Fruit fly (Drosophila melanogaster) whole organism, wandering third instar larva: ENCODE results near the gene CG12016.

Experiments used
- Abd-B ChIP-seq: fragments of >200 bp; optimal IDR thresholded peaks from 2 replicates; lab custom pipeline; 2017; ENCODE audit warnings: missing biosample characterization, missing genetic modification characterization
- CG32264 ChIP-seq: fragments of 200-800 bp; sonication (Bioruptor generic); optimal IDR thresholded peaks from 2 replicates; lab custom pipeline; 2016; ENCODE audit warnings: missing biosample characterization, missing genetic modification characterization
- Dfd ChIP-seq: fragments of >200 bp; optimal IDR thresholded peaks from 2 replicates; lab custom pipeline; 2017; ENCODE audit warnings: missing biosample characterization, missing genetic modification characterization
- Dif ChIP-seq: fragments of 200-275, 200-300 bp; sonication (Bioruptor generic); optimal IDR thresholded peaks from 2 replicates; lab custom pipeline; 2018; ENCODE audit warnings: missing biosample characterization, missing genetic modification characterization; ENCODE audit not compliant: partially characterized antibody
- Hnf4 ChIP-seq: fragments of 200-800 bp; sonication (Bioruptor generic); optimal IDR thresholded peaks from 2 replicates; lab custom pipeline; 2016; ENCODE audit warnings: missing biosample characterization, mild to moderate bottlenecking, missing genetic modification characterization
- Hr78 ChIP-seq: fragments of >200 bp; optimal IDR thresholded peaks from 2 replicates; lab custom pipeline; 2017; ENCODE audit warnings: missing biosample characterization, missing genetic modification characterization
- Hr83 ChIP-seq: fragments of 200-300 bp; sonication (Bioruptor generic); optimal IDR thresholded peaks from 2 replicates; lab custom pipeline; 2016; ENCODE audit warnings: missing biosample characterization, mild to moderate bottlenecking, missing genetic modification characterization, moderate library complexity; ENCODE audit not compliant: poor library complexity, severe bottlenecking
- Jra ChIP-seq: sonication (Bioruptor generic); optimal IDR thresholded peaks from 2 replicates; lab custom pipeline; 2016; ENCODE audit warnings: missing biosample characterization, missing genetic modification characterization
- Mio ChIP-seq: sonication (Bioruptor generic); optimal IDR thresholded peaks from 2 replicates; lab custom pipeline; 2016; ENCODE audit warnings: missing biosample characterization, missing genetic modification characterization
- Myc ChIP-seq: fragments of >200 bp; optimal IDR thresholded peaks from 2 replicates; lab custom pipeline; 2017
- N ChIP-seq: fragments of >200 bp; optimal IDR thresholded peaks from 2 replicates; lab custom pipeline; 2018; ENCODE audit warnings: missing biosample characterization, missing external identifiers, missing genetic modification characterization
- OdsH ChIP-seq: fragments of 200-800 bp; sonication (Bioruptor generic); optimal IDR thresholded peaks from 2 replicates; lab custom pipeline; 2016; ENCODE audit warnings: missing biosample characterization, mild to moderate bottlenecking, missing genetic modification characterization
- Rel ChIP-seq, 2 experiments: fragments of 200-800 bp; sonication (Bioruptor generic) in 1 of 2; optimal IDR thresholded peaks; 2 replicates in 1 of 2; 3 replicates in 1 of 2; lab custom pipeline; 2016 to 2019; ENCODE audit warnings: mild to moderate bottlenecking in 2 of 2, missing biosample characterization in 2 of 2, missing genetic modification characterization in 2 of 2, moderate library complexity in 1 of 2
- Sp1 ChIP-seq: fragments of 200-800 bp; sonication (Bioruptor generic); optimal IDR thresholded peaks from 3 replicates; lab custom pipeline; 2019; ENCODE audit warnings: missing biosample characterization, mild to moderate bottlenecking, missing genetic modification characterization, moderate library complexity
- br ChIP-seq: fragments of 200-800 bp; sonication (Bioruptor generic); optimal IDR thresholded peaks from 2 replicates; lab custom pipeline; 2016; ENCODE audit warnings: missing biosample characterization, missing genetic modification characterization
- brk ChIP-seq: fragments of 200-800 bp; sonication (Bioruptor generic); optimal IDR thresholded peaks from 2 replicates; lab custom pipeline; 2016; ENCODE audit warnings: missing biosample characterization, mild to moderate bottlenecking, missing genetic modification characterization
- dl ChIP-seq, 2 experiments: fragments of 175-275, 200-275 bp in 1 of 2; fragments of 200-275 bp in 1 of 2; sonication (Bioruptor generic); optimal IDR thresholded peaks; lab custom pipeline; 2018; ENCODE audit warnings: mild to moderate bottlenecking in 2 of 2, missing biosample characterization in 2 of 2, missing genetic modification characterization in 2 of 2, moderate library complexity in 2 of 2; ENCODE audit not compliant: partially characterized antibody in 2 of 2, insufficient read depth in 1 of 2
- dmrt93B ChIP-seq: fragments of 200-800 bp; sonication (Bioruptor generic); optimal IDR thresholded peaks from 2 replicates; lab custom pipeline; 2018; ENCODE audit warnings: missing biosample characterization, mild to moderate bottlenecking, missing genetic modification characterization
- ey ChIP-seq: fragments of 200-800 bp; sonication (Bioruptor generic); optimal IDR thresholded peaks from 2 replicates; lab custom pipeline; 2016; ENCODE audit warnings: missing biosample characterization, missing genetic modification characterization
- foxo ChIP-seq, 2 experiments: fragments of 200-800 bp; sonication (Bioruptor generic); optimal IDR thresholded peaks; 2 replicates in 1 of 2; 3 replicates in 1 of 2; lab custom pipeline; 2016 to 2017; ENCODE audit warnings: missing biosample characterization in 2 of 2, missing genetic modification characterization in 2 of 2
- fru ChIP-seq: fragments of 200-800 bp; sonication (Bioruptor generic); optimal IDR thresholded peaks from 3 replicates; lab custom pipeline; 2016; ENCODE audit warnings: missing biosample characterization, mild to moderate bottlenecking, missing genetic modification characterization
- h ChIP-seq: fragments of 200-800 bp; sonication (Bioruptor generic); optimal IDR thresholded peaks from 3 replicates; lab custom pipeline; 2016; ENCODE audit warnings: missing biosample characterization, mild to moderate bottlenecking, missing genetic modification characterization
- jim ChIP-seq: fragments of 175-275, 200-325 bp; sonication (Bioruptor generic); optimal IDR thresholded peaks from 2 replicates; lab custom pipeline; 2016; ENCODE audit warnings: missing biosample characterization, mild to moderate bottlenecking, missing genetic modification characterization
- lola ChIP-seq: fragments of >200 bp; optimal IDR thresholded peaks from 2 replicates; lab custom pipeline; 2017; ENCODE audit warnings: missing biosample characterization, missing genetic modification characterization
- pan ChIP-seq: fragments of >200 bp; optimal IDR thresholded peaks from 2 replicates; lab custom pipeline; 2017
- rgr ChIP-seq: fragments of 200-800 bp; sonication (Bioruptor generic); optimal IDR thresholded peaks from 3 replicates; lab custom pipeline; 2016; ENCODE audit warnings: missing biosample characterization, mild to moderate bottlenecking, missing genetic modification characterization
- sv ChIP-seq: fragments of 200-800 bp; sonication (Bioruptor generic); optimal IDR thresholded peaks from 3 replicates; lab custom pipeline; 2016; ENCODE audit warnings: missing biosample characterization, missing genetic modification characterization
- usp ChIP-seq: fragments of >200 bp; optimal IDR thresholded peaks from 2 replicates; lab custom pipeline; 2017; ENCODE audit warnings: missing biosample characterization, missing genetic modification characterization

Gene CG12016

dm6 chr3L:3344528-3344927 lies 25.2 kb downstream of the CG12016 start:
- no peak for TF ChIP-seq jim (GFP tag; lab: Kevin White, UChicago)
- no peak for TF ChIP-seq OdsH (GFP tag; lab: Kevin White, UChicago)
- no peak for TF ChIP-seq Abd-B
- TF ChIP-seq Dfd (GFP tag; lab: Kevin White, UChicago): no peak
- peak; percentile 15 for TF ChIP-seq brk (GFP tag; lab: Kevin White, UChicago)
- peak; percentile 5 for TF ChIP-seq fru (GFP tag; lab: Kevin White, UChicago)
- TF ChIP-seq CG32264 (GFP tag; lab: Kevin White, UChicago): no peak
- peak in 1 of 2 experiments; percentile 1 for TF ChIP-seq foxo (GFP tag; optimal IDR thresholded peaks at IDR 0.05; lab: Kevin White, UChicago)
- TF ChIP-seq, all 38 proteins: peak for 3

dm6 chr3L:3346294-3346693 lies 26.9 kb downstream of the CG12016 start:
- TF ChIP-seq Hnf4 (GFP tag; lab: Kevin White, UChicago) (no peak), fru (GFP tag; lab: Kevin White, UChicago) (no peak), Rel (GFP tag; optimal IDR thresholded peaks at IDR 0.05; lab: Kevin White, UChicago) (no peak), Rel (tag; optimal IDR thresholded peaks at IDR 0.05; lab: Kevin White, UChicago) (no peak), Hr83 (GFP tag; lab: Kevin White, UChicago) (no peak)

dm6 chr3L:3348956-3349824 lies 29.8 kb downstream of the CG12016 start:
- peak; percentile 20 for TF ChIP-seq Sp1 (GFP tag; lab: Kevin White, UChicago)
- no peak for TF ChIP-seq Hr83 (GFP tag; lab: Kevin White, UChicago)
- no peak for TF ChIP-seq Abd-B
- no peak for TF ChIP-seq usp (GFP tag; lab: Kevin White, UChicago)
- TF ChIP-seq h (GFP tag; lab: Kevin White, UChicago): no peak
- no peak for TF ChIP-seq Hnf4 (GFP tag; lab: Kevin White, UChicago)
- no peak for TF ChIP-seq Hr78 (GFP tag; lab: Kevin White, UChicago)

dm6 chr3L:3349825-3350123 lies 30.4 kb downstream of the CG12016 start:
- TF ChIP-seq Hr83 (GFP tag; lab: Kevin White, UChicago): no peak
- no peak for TF ChIP-seq Myc (lab: Kevin White, UChicago)
- no peak for TF ChIP-seq Rel (GFP tag; optimal IDR thresholded peaks at IDR 0.05; lab: Kevin White, UChicago)
- peak; percentile 85 for TF ChIP-seq Rel (tag; optimal IDR thresholded peaks at IDR 0.05; lab: Kevin White, UChicago)
- TF ChIP-seq fru (GFP tag; lab: Kevin White, UChicago): no peak
- no peak for TF ChIP-seq foxo (GFP tag; optimal IDR thresholded peaks at IDR 0.05; lab: Kevin White, UChicago)
- TF ChIP-seq usp (GFP tag; lab: Kevin White, UChicago): no peak
- no peak for TF ChIP-seq Hnf4 (GFP tag; lab: Kevin White, UChicago)
- TF ChIP-seq Sp1 (GFP tag; lab: Kevin White, UChicago): no peak

- TF ChIP-seq rgr (GFP tag; lab: Kevin White, UChicago): peak; percentile 53
- TF ChIP-seq Rel (GFP tag; optimal IDR thresholded peaks at IDR 0.05; lab: Kevin White, UChicago): no peak
- TF ChIP-seq Rel (tag; optimal IDR thresholded peaks at IDR 0.05; lab: Kevin White, UChicago): peak; percentile 10
- TF ChIP-seq ey (GFP tag; lab: Kevin White, UChicago): peak; percentile 60
- TF ChIP-seq Dfd (GFP tag; lab: Kevin White, UChicago): no peak
- TF ChIP-seq br (GFP tag; lab: Kevin White, UChicago): peak; percentile 28
- TF ChIP-seq fru (GFP tag; lab: Kevin White, UChicago): peak; percentile 61
- peak; percentile 21 for TF ChIP-seq OdsH (GFP tag; lab: Kevin White, UChicago)
- no peak for TF ChIP-seq Dif
Observed at dm6 chr3L:3350572-3351343, 31.4 kb downstream of the CG12016 start.

dm6 chr3L:3351814-3352359 lies 32.5 kb downstream of the CG12016 start:
- TF ChIP-seq lola (no peak), usp (GFP tag; lab: Kevin White, UChicago) (no peak), Dfd (GFP tag; lab: Kevin White, UChicago) (no peak)

- no peak for TF ChIP-seq dl (GFP tag; optimal IDR thresholded peaks at IDR 0.05; lab: Kevin White, UChicago; ENCODE audit: insufficient read depth in 1 of 2, partially characterized antibody in 2 of 2)
- no peak for TF ChIP-seq Sp1 (GFP tag; lab: Kevin White, UChicago)
- TF ChIP-seq Jra (GFP tag; lab: Kevin White, UChicago): no peak
- TF ChIP-seq sv (GFP tag; lab: Kevin White, UChicago): no peak
- no peak for TF ChIP-seq pan (lab: Kevin White, UChicago)
- TF ChIP-seq Hnf4 (GFP tag; lab: Kevin White, UChicago): no peak
- TF ChIP-seq dmrt93B (GFP tag; lab: Kevin White, UChicago): no peak
- TF ChIP-seq ey (GFP tag; lab: Kevin White, UChicago): no peak
- TF ChIP-seq lola: no peak
- TF ChIP-seq Myc (lab: Kevin White, UChicago): no peak
- no peak for TF ChIP-seq Mio
- TF ChIP-seq N (GFP tag; lab: Kevin White, UChicago): no peak
- TF ChIP-seq Hr83 (GFP tag; lab: Kevin White, UChicago): no peak
- TF ChIP-seq jim (GFP tag; lab: Kevin White, UChicago): no peak
Observed at dm6 chr3L:3352516-3352915, 33.2 kb downstream of the CG12016 start.
